Worm (Caenorhabditis elegans) whole organism, late embryonic: ENCODE measurements around the gene clec-33.

ENCODE experiments used
- C38D4.7 ChIP-seq: fragments of 200-800 bp; sonication (Bioruptor generic); optimal IDR thresholded peaks from 2 replicates; lab custom pipeline; 2018; ENCODE audit warnings: mild to moderate bottlenecking, missing genetic modification characterization, moderate library complexity, missing compliant biosample characterization
- F13H6.1 ChIP-seq: sonication (generic microtip); optimal IDR thresholded peaks from 2 replicates; lab custom pipeline; 2016; ENCODE audit warnings: missing genetic modification characterization, missing compliant biosample characterization
- ceh-14 ChIP-seq: sonication (generic microtip); optimal IDR thresholded peaks from 2 replicates; lab custom pipeline; 2016; ENCODE audit warnings: missing genotype, missing genetic modification characterization, missing compliant biosample characterization
- ceh-30 ChIP-seq: fragments of 150-350 bp; optimal IDR thresholded peaks from 2 replicates; lab custom pipeline; 2014; ENCODE audit warnings: missing biosample characterization, missing genetic modification characterization
- ceh-45 ChIP-seq: fragments of 200-800 bp; sonication (Bioruptor generic); IDR thresholded peaks from 2 replicates; pipeline ENCODE4 v1.3.6; 2022; ENCODE audit warnings: missing genetic modification reagents, missing genetic modification characterization, missing compliant biosample characterization
- ceh-6 ChIP-seq: fragments of 200-800 bp; sonication (Bioruptor generic); optimal IDR thresholded peaks from 2 replicates; lab custom pipeline; 2018; ENCODE audit warnings: mild to moderate bottlenecking, missing genetic modification characterization, missing compliant biosample characterization
- elt-4 ChIP-seq: sonication (generic microtip); optimal IDR thresholded peaks from 2 replicates; lab custom pipeline; 2016; ENCODE audit warnings: missing genetic modification characterization, missing compliant biosample characterization
- hlh-30 ChIP-seq: sonication (generic microtip); optimal IDR thresholded peaks from 2 replicates; lab custom pipeline; 2017; ENCODE audit warnings: antibody characterized with exemption, missing genetic modification characterization, missing compliant biosample characterization; ENCODE audit not compliant: insufficient read depth
- rnt-1 ChIP-seq: sonication (generic microtip); optimal IDR thresholded peaks from 2 replicates; lab custom pipeline; 2016; ENCODE audit warnings: missing genetic modification characterization, missing compliant biosample characterization

DNA sequence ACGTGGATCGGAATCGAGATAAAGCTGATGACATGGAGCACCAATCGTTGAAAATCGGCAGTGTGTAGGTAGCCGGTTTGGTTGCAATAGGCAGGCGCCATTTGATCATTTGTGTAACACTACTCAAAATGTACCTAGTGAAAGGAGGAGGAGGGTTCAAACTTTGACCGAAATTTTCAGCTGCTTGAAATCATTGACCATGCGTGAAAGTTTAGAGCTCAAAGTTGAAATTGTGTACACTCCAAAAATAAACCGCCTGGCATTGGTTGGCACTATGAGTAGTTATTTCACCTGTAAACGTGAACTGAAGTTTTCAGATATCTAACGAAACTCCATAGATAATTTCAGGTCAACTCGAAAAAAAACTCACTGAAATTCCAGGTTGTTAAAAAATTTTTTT is 37.7 kb downstream of the clec-33 start, which contains the start of gene srh-215:
- no peak for TF ChIP-seq ceh-14 (tag; lab: Kevin White, UChicago)
- no peak for TF ChIP-seq hlh-30 (tag; lab: Kevin White, UChicago)
- no peak for TF ChIP-seq rnt-1 (tag; lab: Kevin White, UChicago)
- no peak for TF ChIP-seq ceh-30 (tag; lab: Kevin White, UChicago)
- TF ChIP-seq F13H6.1 (tag; lab: Kevin White, UChicago), result no peak
- no peak for TF ChIP-seq ceh-45
- no peak for TF ChIP-seq elt-4 (tag; lab: Kevin White, UChicago)
- TF ChIP-seq ceh-6 (GFP tag; lab: Kevin White, UChicago), result no peak
- TF ChIP-seq C38D4.7 (GFP tag; lab: Kevin White, UChicago), result no peak
